Fruit fly (Drosophila melanogaster) Kc167 (cell line): ENCODE results near the gene CG14835.

Experiments used
- Myc ChIP-seq: fragments of >200 bp; optimal IDR thresholded peaks from 2 replicates; lab custom pipeline; 2017; ENCODE audit warnings: missing external identifiers
- h ChIP-seq: fragments of >200 bp; optimal IDR thresholded peaks from 3 replicates; lab custom pipeline; 2018; ENCODE audit warnings: missing external identifiers

DNA sequence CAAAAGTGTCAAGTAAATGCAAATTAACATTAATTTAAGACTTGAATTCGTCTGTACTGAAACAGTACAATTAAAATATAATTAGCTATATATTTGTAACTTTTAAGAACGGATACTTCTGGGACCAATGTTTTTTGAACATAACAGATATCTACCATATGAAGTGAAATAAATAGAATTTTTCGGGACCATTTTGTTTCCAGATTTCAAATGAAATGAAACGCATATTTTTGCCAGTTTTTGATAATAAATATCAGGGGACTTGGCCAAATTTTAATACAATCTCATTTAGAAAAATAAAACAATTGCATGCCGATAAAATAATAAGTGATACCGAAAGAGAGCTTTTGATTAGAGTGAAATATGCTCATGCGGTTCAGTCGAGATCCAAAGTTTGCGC is 48.4 kb upstream of the CG14835 start, which contains the start of gene mthl6:
- no peak for TF ChIP-seq h (lab: Kevin White, UChicago)
- TF ChIP-seq Myc (lab: Kevin White, UChicago) = no peak
